Worm (Caenorhabditis elegans) whole organism, young adult: ENCODE measurements around the gene Y111B2A.12.

Source experiments
- B0035.1 ChIP-seq: sonication (generic microtip); optimal IDR thresholded peaks from 2 replicates; lab custom pipeline; 2016; ENCODE audit warnings: missing genetic modification characterization, mild to moderate bottlenecking, missing compliant biosample characterization, missing genotype, missing genetic modification reagents
- B0261.1 ChIP-seq: sonication (generic microtip); optimal IDR thresholded peaks from 2 replicates; lab custom pipeline; 2016; ENCODE audit warnings: mild to moderate bottlenecking, missing genetic modification characterization, moderate library complexity, missing compliant biosample characterization
- C17E4.6 ChIP-seq: fragments of 200-800 bp; sonication (Bioruptor generic); IDR thresholded peaks from 2 replicates; pipeline ENCODE4 v1.3.6; 2022; ENCODE audit warnings: missing genetic modification reagents, missing genetic modification characterization, missing compliant biosample characterization
- F10E7.11 ChIP-seq: sonication (generic microtip); optimal IDR thresholded peaks from 2 replicates; lab custom pipeline; 2017; ENCODE audit warnings: mild to moderate bottlenecking, missing genetic modification characterization, moderate library complexity, missing compliant biosample characterization
- F22D6.2 ChIP-seq: sonication (generic microtip); optimal IDR thresholded peaks from 2 replicates; lab custom pipeline; 2016; ENCODE audit warnings: mild to moderate bottlenecking, missing genetic modification characterization, missing compliant biosample characterization
- F23B12.7 ChIP-seq: sonication (generic microtip); optimal IDR thresholded peaks from 2 replicates; lab custom pipeline; 2017; ENCODE audit warnings: missing genetic modification characterization, mild to moderate bottlenecking, missing compliant biosample characterization, antibody characterized with exemption, moderate library complexity; ENCODE audit not compliant: insufficient read depth
- F37B4.10 ChIP-seq: fragments of 200-800 bp; sonication (Bioruptor generic); IDR thresholded peaks from 2 replicates; pipeline ENCODE4 v1.3.6; 2022; ENCODE audit warnings: missing genetic modification characterization, missing compliant biosample characterization
- F57C9.4 ChIP-seq: sonication (generic microtip); optimal IDR thresholded peaks from 2 replicates; lab custom pipeline; 2017; ENCODE audit warnings: mild to moderate bottlenecking, missing genetic modification characterization, missing compliant biosample characterization
- K11D2.4 ChIP-seq: fragments of 200-800 bp; sonication (Bioruptor generic); IDR thresholded peaks from 2 replicates; pipeline ENCODE4 v1.3.6; 2022; ENCODE audit warnings: missing genetic modification reagents, missing genetic modification characterization, missing compliant biosample characterization
- K12H6.12 ChIP-seq: fragments of 200-800 bp; sonication (Bioruptor generic); optimal IDR thresholded peaks from 2 replicates; lab custom pipeline; 2018; ENCODE audit warnings: mild to moderate bottlenecking, missing genetic modification characterization, missing compliant biosample characterization
- T07F8.4 ChIP-seq: sonication (generic microtip); optimal IDR thresholded peaks from 2 replicates; lab custom pipeline; 2016; ENCODE audit warnings: mild to moderate bottlenecking, missing genetic modification characterization, moderate library complexity, missing compliant biosample characterization
- T26A5.8 ChIP-seq: sonication (generic microtip); optimal IDR thresholded peaks from 2 replicates; lab custom pipeline; 2016; ENCODE audit warnings: missing genetic modification characterization, missing compliant biosample characterization
- Y56A3A.18 ChIP-seq: fragments of 200-800 bp; sonication (Bioruptor generic); IDR thresholded peaks from 2 replicates; pipeline ENCODE4 v1.3.6; 2022; ENCODE audit warnings: missing genetic modification reagents, missing genetic modification characterization, missing compliant biosample characterization
- Y67H2A.10 ChIP-seq: fragments of 200-800 bp; sonication (Bioruptor generic); conservative IDR thresholded peaks from 2 replicates; pipeline ENCODE4 v1.3.6; 2022; ENCODE audit warnings: missing genetic modification reagents, missing genetic modification characterization, missing compliant biosample characterization
- Y95B8A.8 ChIP-seq: fragments of 200-800 bp; sonication (Bioruptor generic); IDR thresholded peaks from 2 replicates; pipeline ENCODE4 v1.3.6; 2022; ENCODE audit warnings: missing genetic modification reagents, missing genetic modification characterization, missing compliant biosample characterization
- akir-1 ChIP-seq: fragments of 200-800 bp; sonication (Bioruptor generic); optimal IDR thresholded peaks from 2 replicates; lab custom pipeline; 2018; ENCODE audit warnings: mild to moderate bottlenecking, missing genetic modification characterization, moderate library complexity, missing compliant biosample characterization
- attf-5 ChIP-seq: fragments of 200-800 bp; sonication (Bioruptor generic); optimal IDR thresholded peaks from 2 replicates; lab custom pipeline; 2018; ENCODE audit warnings: mild to moderate bottlenecking, missing genetic modification characterization, missing compliant biosample characterization
- bed-1 ChIP-seq: fragments of 200-800 bp; sonication (Bioruptor generic); IDR thresholded peaks from 2 replicates; pipeline ENCODE4 v1.3.6; 2022; ENCODE audit warnings: missing genetic modification reagents, missing genetic modification characterization, missing compliant biosample characterization
- ccch-3 ChIP-seq: fragments of 200-800 bp; sonication (Bioruptor generic); optimal IDR thresholded peaks from 2 replicates; lab custom pipeline; 2018; ENCODE audit warnings: mild to moderate bottlenecking, missing genetic modification characterization, missing compliant biosample characterization
- ceh-27 ChIP-seq: fragments of 200-800 bp; sonication (Bioruptor generic); optimal IDR thresholded peaks from 2 replicates; lab custom pipeline; 2018; ENCODE audit warnings: mild to moderate bottlenecking, missing genetic modification characterization, moderate library complexity, missing compliant biosample characterization
- ceh-79 ChIP-seq: sonication (generic microtip); optimal IDR thresholded peaks from 2 replicates; lab custom pipeline; 2017; ENCODE audit warnings: mild to moderate bottlenecking, missing genetic modification characterization, missing compliant biosample characterization
- chd-7 ChIP-seq: sonication (generic microtip); optimal IDR thresholded peaks from 2 replicates; lab custom pipeline; 2016; ENCODE audit warnings: mild to moderate bottlenecking, missing genetic modification characterization, moderate library complexity, missing compliant biosample characterization
- die-1 ChIP-seq: sonication (generic microtip); optimal IDR thresholded peaks from 2 replicates; lab custom pipeline; 2016; ENCODE audit warnings: missing genotype, mild to moderate bottlenecking, missing genetic modification characterization, missing compliant biosample characterization
- dox-1 ChIP-seq: fragments of 200-800 bp; sonication (Bioruptor generic); IDR thresholded peaks from 2 replicates; pipeline ENCODE4 v1.3.6; 2022; ENCODE audit warnings: missing genetic modification reagents, missing genetic modification characterization, missing compliant biosample characterization
- dpl-1 ChIP-seq: fragments of 150-350 bp; optimal IDR thresholded peaks from 2 replicates; lab custom pipeline; 2014; ENCODE audit warnings: missing biosample characterization, missing genetic modification reagents, missing genetic modification characterization
- egl-18 ChIP-seq: fragments of 200-800 bp; sonication (Bioruptor generic); IDR thresholded peaks from 2 replicates; pipeline ENCODE4 v1.3.6; 2022; ENCODE audit warnings: missing genetic modification reagents, missing genetic modification characterization, missing compliant biosample characterization
- egl-44 ChIP-seq: fragments of 200-800 bp; sonication (Bioruptor generic); IDR thresholded peaks from 2 replicates; pipeline ENCODE4 v1.3.6; 2022; ENCODE audit warnings: missing genetic modification reagents, missing genetic modification characterization, missing compliant biosample characterization
- egrh-3 ChIP-seq: fragments of 200-800 bp; sonication (Bioruptor generic); IDR thresholded peaks from 2 replicates; pipeline ENCODE4 v1.3.6; 2022; ENCODE audit warnings: missing genetic modification reagents, missing genetic modification characterization, missing compliant biosample characterization
- gei-17 ChIP-seq: fragments of 200-800 bp; sonication (Bioruptor generic); optimal IDR thresholded peaks from 2 replicates; lab custom pipeline; 2018; ENCODE audit warnings: mild to moderate bottlenecking, missing genetic modification characterization, missing compliant biosample characterization
- hlh-12 ChIP-seq: sonication (generic microtip); optimal IDR thresholded peaks from 2 replicates; lab custom pipeline; 2016; ENCODE audit warnings: missing genetic modification characterization, missing compliant biosample characterization
- let-607 ChIP-seq, 2 experiments: fragments of 200-800 bp in 1 of 2; sonication (Bioruptor generic) in 1 of 2; sonication (generic microtip) in 1 of 2; optimal IDR thresholded peaks; 2 replicates each; lab custom pipeline; 2016 to 2018; ENCODE audit warnings: mild to moderate bottlenecking in 2 of 2, missing compliant biosample characterization in 2 of 2, missing genetic modification characterization in 2 of 2, moderate library complexity in 2 of 2, missing genotype in 1 of 2
- lin-26 ChIP-seq: fragments of 200-800 bp; sonication (Bioruptor generic); IDR thresholded peaks from 2 replicates; pipeline ENCODE4 v1.3.6; 2022; ENCODE audit warnings: missing genetic modification reagents, missing genetic modification characterization, missing compliant biosample characterization
- lin-35 ChIP-seq, 3 experiments: fragments of 150-350 bp in 2 of 3; sonication (generic microtip) in 1 of 3; optimal IDR thresholded peaks; 2 replicates each; lab custom pipeline; 2014 to 2018; ENCODE audit warnings: missing biosample characterization in 3 of 3, missing genetic modification characterization in 3 of 3, missing genetic modification reagents in 3 of 3
- lin-40 ChIP-seq: sonication (generic microtip); optimal IDR thresholded peaks from 2 replicates; lab custom pipeline; 2016; ENCODE audit warnings: missing genetic modification characterization, mild to moderate bottlenecking, missing compliant biosample characterization, missing genotype, missing genetic modification reagents
- lin-54 ChIP-seq: fragments of 200-800 bp; sonication (Bioruptor generic); optimal IDR thresholded peaks from 2 replicates; lab custom pipeline; 2018; ENCODE audit warnings: mild to moderate bottlenecking, missing genetic modification characterization, missing compliant biosample characterization
- madf-10 ChIP-seq: sonication (generic microtip); optimal IDR thresholded peaks from 2 replicates; lab custom pipeline; 2016; ENCODE audit warnings: mild to moderate bottlenecking, missing genetic modification characterization, missing compliant biosample characterization
- madf-3 ChIP-seq: fragments of 200-800 bp; sonication (Bioruptor generic); IDR thresholded peaks from 2 replicates; pipeline ENCODE4 v1.3.6; 2022; ENCODE audit warnings: missing genetic modification reagents, missing genetic modification characterization, missing compliant biosample characterization
- madf-8 ChIP-seq: fragments of 200-800 bp; sonication (Bioruptor generic); conservative IDR thresholded peaks from 2 replicates; pipeline ENCODE4 v1.3.6; 2022; ENCODE audit warnings: missing genetic modification reagents, missing genetic modification characterization, missing compliant biosample characterization
- nfya-1 ChIP-seq: sonication (generic microtip); optimal IDR thresholded peaks from 2 replicates; lab custom pipeline; 2017; ENCODE audit warnings: antibody characterized with exemption, missing compliant biosample characterization, missing genetic modification characterization, borderline replicate concordance; ENCODE audit not compliant: insufficient read depth
- nfyb-1 ChIP-seq: fragments of 200-800 bp; sonication (Bioruptor generic); IDR thresholded peaks from 2 replicates; pipeline ENCODE4 v1.3.6; 2022; ENCODE audit warnings: missing genetic modification reagents, missing genetic modification characterization, missing compliant biosample characterization
- nhr-179 ChIP-seq: sonication (generic microtip); optimal IDR thresholded peaks from 2 replicates; lab custom pipeline; 2016; ENCODE audit warnings: mild to moderate bottlenecking, missing genetic modification characterization, missing compliant biosample characterization
- nhr-27 ChIP-seq: fragments of 200-800 bp; sonication (Bioruptor generic); optimal IDR thresholded peaks from 2 replicates; lab custom pipeline; 2018; ENCODE audit warnings: mild to moderate bottlenecking, missing genetic modification characterization, moderate library complexity, missing compliant biosample characterization
- pha-4 ChIP-seq: fragments of 150-350 bp; sonication (generic microtip); optimal IDR thresholded peaks from 2 replicates; lab custom pipeline; 2014; ENCODE audit warnings: missing biosample characterization, missing genetic modification reagents, missing genetic modification characterization
- rcor-1 ChIP-seq: fragments of 200-800 bp; sonication (Bioruptor generic); IDR thresholded peaks from 2 replicates; pipeline ENCODE4 v1.3.6; 2022; ENCODE audit warnings: missing genetic modification reagents, missing genetic modification characterization, missing compliant biosample characterization
- rpc-1 ChIP-seq, 2 experiments: fragments of 150-350 bp in 1 of 2; sonication (generic microtip) in 1 of 2; optimal IDR thresholded peaks; 2 replicates each; lab custom pipeline; 2014 to 2018; ENCODE audit warnings: missing biosample characterization in 1 of 2, missing genetic modification characterization in 1 of 2, missing genetic modification reagents in 1 of 2, missing genotype in 1 of 2
- tlf-1 ChIP-seq: fragments of 200-800 bp; sonication (Bioruptor generic); optimal IDR thresholded peaks from 2 replicates; lab custom pipeline; 2018; ENCODE audit warnings: mild to moderate bottlenecking, missing genetic modification characterization, missing compliant biosample characterization
- ztf-3 ChIP-seq: fragments of 200-800 bp; sonication (Bioruptor generic); optimal IDR thresholded peaks from 2 replicates; lab custom pipeline; 2018; ENCODE audit warnings: mild to moderate bottlenecking, missing genetic modification characterization, missing compliant biosample characterization

Gene Y111B2A.12

DNA sequence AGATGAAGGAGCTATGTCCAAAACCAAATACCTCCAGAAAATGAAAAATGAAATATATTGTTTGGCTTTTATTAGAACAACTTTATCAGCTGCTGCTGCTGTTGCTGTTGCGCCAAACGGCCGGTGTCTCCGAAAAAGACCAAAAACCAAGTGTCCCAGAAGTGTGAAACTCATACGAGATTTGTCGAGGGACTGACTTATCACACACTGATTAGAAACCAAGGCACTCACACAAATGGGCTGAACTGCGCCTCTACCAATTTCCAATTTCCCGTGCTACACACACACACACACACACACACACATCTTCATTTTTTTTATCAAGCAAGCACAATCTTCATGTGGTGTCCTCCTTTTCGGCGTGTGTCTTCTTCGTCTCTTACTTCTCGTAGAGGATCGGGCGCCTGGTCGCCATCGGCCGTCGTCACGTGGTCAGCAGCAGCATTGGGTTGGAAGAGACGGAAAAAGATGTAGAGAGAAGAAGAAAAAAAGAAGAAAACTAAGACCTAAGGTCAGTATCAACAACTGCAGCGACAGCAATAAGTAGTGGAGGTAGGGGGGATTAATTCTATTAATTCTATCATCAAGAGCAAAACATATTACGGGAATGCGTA lies 40.9 kb upstream of the Y111B2A.12 start (continued):
- TF ChIP-seq bed-1 (GFP tag; lab: Robert Waterston, UW) (no peak), attf-5 (GFP tag; lab: Kevin White, UChicago) (peak; percentile 83), C17E4.6 (GFP tag; lab: Robert Waterston, UW) (no peak), egl-44 (GFP tag; lab: Robert Waterston, UW) (0 out of 2 replicates have a peak, but pooled peaks have one; percentile 53), egl-18 (no peak), madf-3 (no peak), lin-26 (GFP tag; lab: Robert Waterston, UW) (no peak; the same call in 1 of the 2 replicates), gei-17 (GFP tag; lab: Kevin White, UChicago) (no peak), nfya-1 (tag; lab: Kevin White, UChicago) (no peak), lin-54 (GFP tag; lab: Kevin White, UChicago) (peak; percentile 27), egrh-3 (peak; percentile 78), let-607 (tag; optimal IDR thresholded peaks at IDR 0.05; lab: Kevin White, UChicago) (peak in 1 of 2 experiments; percentile 33), F37B4.10 (GFP tag; lab: Robert Waterston, UW) (no peak), madf-8 (no peak), B0261.1 (tag; lab: Kevin White, UChicago) (no peak), lin-40 (tag; lab: Kevin White, UChicago) (peak; percentile 84), F57C9.4 (no peak), Y95B8A.8 (GFP tag; lab: Robert Waterston, UW) (no peak), T26A5.8 (tag; lab: Kevin White, UChicago) (no peak), nhr-27 (tag; lab: Kevin White, UChicago) (no peak), K11D2.4 (GFP tag; lab: Robert Waterston, UW) (peak; percentile 83), rpc-1 (optimal IDR thresholded peaks at IDR 0.05; lab: Kevin White, UChicago) (no peak), rpc-1 (tag; optimal IDR thresholded peaks at IDR 0.05; lab: Kevin White, UChicago) (no peak), nhr-179 (tag; lab: Kevin White, UChicago) (no peak), ceh-79 (tag; lab: Kevin White, UChicago) (no peak), F10E7.11 (tag; lab: Kevin White, UChicago) (no peak), hlh-12 (tag; lab: Kevin White, UChicago) (no peak), dpl-1 (no peak), B0035.1 (tag; lab: Kevin White, UChicago) (peak; percentile 11), nfyb-1 (GFP tag; lab: Robert Waterston, UW) (peak; percentile 59; the same call in 1 of the 2 replicates), rcor-1 (GFP tag; lab: Robert Waterston, UW) (no peak), tlf-1 (GFP tag; lab: Kevin White, UChicago) (no peak), F23B12.7 (tag; lab: Kevin White, UChicago) (no peak), akir-1 (GFP tag; lab: Kevin White, UChicago) (no peak), chd-7 (tag; lab: Kevin White, UChicago) (peak; percentile 65), F22D6.2 (tag; lab: Kevin White, UChicago) (peak; percentile 92), ceh-27 (GFP tag; lab: Kevin White, UChicago) (peak; percentile 57), ccch-3 (GFP tag; lab: Kevin White, UChicago) (no peak), ztf-3 (GFP tag; lab: Kevin White, UChicago) (peak; percentile 72), pha-4 (no peak), T07F8.4 (tag; lab: Kevin White, UChicago) (no peak), Y67H2A.10 (no peak), dox-1 (peak; percentile 59), die-1 (tag; lab: Kevin White, UChicago) (peak; percentile 24), K12H6.12 (peak; percentile 57), madf-10 (tag; lab: Kevin White, UChicago) (peak; percentile 53), lin-35 (GFP tag; optimal IDR thresholded peaks at IDR 0.05; lab: Kevin White, UChicago) (peak in 1 of 3 experiments; percentile 32), Y56A3A.18 (GFP tag; lab: Robert Waterston, UW) (0 out of 2 replicates have a peak, but pooled peaks have one; percentile 9)
